1 fruit fly cellular context compared by ENCODE assay signal in genomic region chrX:6656023-6656594, dm6.
TF ChIP-seq lines count a peak whose summit lies in the region.

No protein-coding gene starts in this region.

TF ChIP-seq in whole organism, embryonic, 481 proteins besides CTCF, POLR2A, EP300 and RAD21 (continued from another document and continues in another):
- TF ChIP-seq CG1024 (GFP tag; IDR thresholded peaks at IDR 0.05; lab: Robert Waterston, UW) (peak; percentile 45; the same call in 1 of the 2 replicates), lbe (GFP tag; optimal IDR thresholded peaks at IDR 0.05; lab: Kevin White, UChicago) (peak; percentile 76), run (tag; optimal IDR thresholded peaks at IDR 0.05; lab: Kevin White, UChicago) (peak; percentile 45), Ssrp (tag; optimal IDR thresholded peaks at IDR 0.05; lab: Kevin White, UChicago) (peak; percentile 74), CG17612 (GFP tag; IDR thresholded peaks at IDR 0.05; lab: Robert Waterston, UW) (peak; percentile 53; the same call in 1 of the 2 replicates), CG10431 (GFP tag; optimal IDR thresholded peaks at IDR 0.05; lab: Kevin White, UChicago) (no peak), Dek (tag; optimal IDR thresholded peaks at IDR 0.05; lab: Kevin White, UChicago) (peak; percentile 78), slbo (GFP tag; IDR thresholded peaks at IDR 0.05; lab: Robert Waterston, UW) (peak; percentile 86), CG17361 (GFP tag; IDR thresholded peaks at IDR 0.05; lab: Robert Waterston, UW) (peak; percentile 93), pb (GFP tag; optimal IDR thresholded peaks at IDR 0.05; lab: Kevin White, UChicago) (peak; percentile 71), CG7745 (tag; optimal IDR thresholded peaks at IDR 0.05; lab: Kevin White, UChicago) (no peak), Antp (GFP tag; optimal IDR thresholded peaks at IDR 0.05; lab: Kevin White, UChicago) (peak; percentile 80), cg (GFP tag; optimal IDR thresholded peaks at IDR 0.05; lab: Kevin White, UChicago) (no peak), CG1792 (GFP tag; optimal IDR thresholded peaks at IDR 0.05; lab: Kevin White, UChicago) (peak; percentile 66), toy (GFP tag; IDR thresholded peaks at IDR 0.05; lab: Robert Waterston, UW) (0 out of 2 replicates have a peak, but pooled peaks have one; percentile 29), Hsf (GFP tag; optimal IDR thresholded peaks at IDR 0.05; lab: Kevin White, UChicago) (peak; percentile 83), klu (GFP tag; IDR thresholded peaks at IDR 0.05; lab: Robert Waterston, UW) (peak; percentile 69), Myb (GFP tag; optimal IDR thresholded peaks at IDR 0.05; lab: Kevin White, UChicago) (peak; percentile 60), CG9817 (tag; optimal IDR thresholded peaks at IDR 0.05; lab: Kevin White, UChicago) (peak; percentile 78), MTF-1 (GFP tag; optimal IDR thresholded peaks at IDR 0.05; lab: Kevin White, UChicago; ENCODE audit: borderline replicate concordance) (no peak), CG31388 (GFP tag; optimal IDR thresholded peaks at IDR 0.05; lab: Kevin White, UChicago) (peak; percentile 41), insv (GFP tag; optimal IDR thresholded peaks at IDR 0.05; lab: Kevin White, UChicago) (peak in 1 of 2 experiments; percentile 29), Bteb2 (GFP tag; optimal IDR thresholded peaks at IDR 0.05; lab: Kevin White, UChicago) (peak; percentile 78), sob (GFP tag; IDR thresholded peaks at IDR 0.05; lab: Robert Waterston, UW) (peak; percentile 80), CG10147 (GFP tag; optimal IDR thresholded peaks at IDR 0.05; lab: Kevin White, UChicago) (peak; percentile 84), mirr (GFP tag; optimal IDR thresholded peaks at IDR 0.05; lab: Kevin White, UChicago) (peak; percentile 43), CG13894 (tag; optimal IDR thresholded peaks at IDR 0.05; lab: Kevin White, UChicago) (peak; percentile 49), jigr1 (GFP tag; IDR thresholded peaks at IDR 0.05; lab: Robert Waterston, UW) (peak; percentile 48; the same call in 1 of the 3 replicates), ro (GFP tag; IDR thresholded peaks at IDR 0.05; lab: Robert Waterston, UW) (0 out of 2 replicates have a peak, but pooled peaks have one; percentile 53), CG11696 (GFP tag; IDR thresholded peaks at IDR 0.05; lab: Robert Waterston, UW) (peak; percentile 64), mld (GFP tag; IDR thresholded peaks at IDR 0.05; lab: Robert Waterston, UW; ENCODE audit: partially characterized antibody) (no peak), crol (GFP tag; IDR thresholded peaks at IDR 0.05; lab: Robert Waterston, UW) (no peak), Ets97D (GFP tag; optimal IDR thresholded peaks at IDR 0.05; lab: Kevin White, UChicago) (peak; percentile 48), nerfin-1 (tag; optimal IDR thresholded peaks at IDR 0.05; lab: Kevin White, UChicago) (peak; percentile 70), zen2 (GFP tag; IDR thresholded peaks at IDR 0.05; lab: Robert Waterston, UW; ENCODE audit: partially characterized antibody) (no peak), CG32772 (GFP tag; IDR thresholded peaks at IDR 0.05; lab: Robert Waterston, UW) (peak; percentile 67), sim (GFP tag; IDR thresholded peaks at IDR 0.05; lab: Robert Waterston, UW) (0 out of 2 replicates have a peak, but pooled peaks have one; percentile 17), CG11695 (GFP tag; IDR thresholded peaks at IDR 0.05; lab: Robert Waterston, UW) (peak; percentile 88), stwl (tag; optimal IDR thresholded peaks at IDR 0.05; lab: Kevin White, UChicago) (no peak), CG12104 (GFP tag; optimal IDR thresholded peaks at IDR 0.05; lab: Kevin White, UChicago) (peak; percentile 86), CG9437 (GFP tag; optimal IDR thresholded peaks at IDR 0.05; lab: Kevin White, UChicago) (peak; percentile 82), Mes4 (GFP tag; optimal IDR thresholded peaks at IDR 0.05; lab: Kevin White, UChicago) (peak; percentile 43), E2f2 (GFP tag; IDR thresholded peaks at IDR 0.05; lab: Robert Waterston, UW) (peak; percentile 57), D19B (GFP tag; optimal IDR thresholded peaks at IDR 0.05; lab: Kevin White, UChicago) (peak; percentile 77), ci (GFP tag; IDR thresholded peaks at IDR 0.05; lab: Robert Waterston, UW) (peak; percentile 67; the same call in 2 of the 3 replicates), hb (GFP tag; IDR thresholded peaks at IDR 0.05; lab: Robert Waterston, UW; ENCODE audit: partially characterized antibody) (no peak), sisA (GFP tag; IDR thresholded peaks at IDR 0.05; lab: Robert Waterston, UW) (peak; percentile 85), p53 (GFP tag; optimal IDR thresholded peaks at IDR 0.05; lab: Kevin White, UChicago) (peak; percentile 46), CG10654 (GFP tag; optimal IDR thresholded peaks at IDR 0.05; lab: Kevin White, UChicago) (peak; percentile 57), Dp (GFP tag; optimal IDR thresholded peaks at IDR 0.05; lab: Kevin White, UChicago) (no peak), Neu2 (GFP tag; optimal IDR thresholded peaks at IDR 0.05; lab: Kevin White, UChicago; ENCODE audit: borderline replicate concordance) (peak; percentile 20), gfzf (GFP tag; optimal IDR thresholded peaks at IDR 0.05; lab: Kevin White, UChicago) (no peak), Atf-2 (GFP tag; optimal IDR thresholded peaks at IDR 0.05; lab: Kevin White, UChicago) (peak; percentile 81), amos (GFP tag; IDR thresholded peaks at IDR 0.05; lab: Robert Waterston, UW; ENCODE audit: partially characterized antibody) (no peak), nau (GFP tag; optimal IDR thresholded peaks at IDR 0.05; lab: Kevin White, UChicago) (peak; percentile 83), dpn (GFP tag; optimal IDR thresholded peaks at IDR 0.05; lab: Kevin White, UChicago) (peak; percentile 83 to 87), CG32767 (GFP tag; IDR thresholded peaks at IDR 0.05; lab: Robert Waterston, UW) (peak; percentile 68; the same call in 1 of the 2 replicates), HLH3B (GFP tag; IDR thresholded peaks at IDR 0.05; lab: Robert Waterston, UW) (peak; percentile 79), CG9932 (GFP tag; IDR thresholded peaks at IDR 0.05; lab: Robert Waterston, UW) (peak; percentile 76), CG17912 (GFP tag; optimal IDR thresholded peaks at IDR 0.05; lab: Kevin White, UChicago) (no peak), CG15269 (tag; optimal IDR thresholded peaks at IDR 0.05; lab: Kevin White, UChicago) (peak; percentile 88), CG6854 (GFP tag; optimal IDR thresholded peaks at IDR 0.05; lab: Kevin White, UChicago) (peak; percentile 81), CG17359 (tag; optimal IDR thresholded peaks at IDR 0.05; lab: Kevin White, UChicago) (peak; percentile 82), prd (optimal IDR thresholded peaks at IDR 0.05; lab: Kevin White, UChicago) (no peak), prd (GFP tag; IDR thresholded peaks at IDR 0.05; lab: Robert Waterston, UW) (peak; percentile 87), CG11560 (tag; IDR thresholded peaks at IDR 0.05; lab: Robert Waterston, UW) (peak; percentile 70), Atf6 (GFP tag; IDR thresholded peaks at IDR 0.05; lab: Robert Waterston, UW) (peak; percentile 88; the same call in 1 of the 2 replicates), CG2889 (GFP tag; IDR thresholded peaks at IDR 0.05; lab: Robert Waterston, UW) (0 out of 3 replicates have a peak, but pooled peaks have one; percentile 48), MESR4 (GFP tag; optimal IDR thresholded peaks at IDR 0.05; lab: Kevin White, UChicago) (peak; percentile 9), Ada2b (GFP tag; IDR thresholded peaks at IDR 0.05; lab: Robert Waterston, UW) (peak; percentile 79), tin (GFP tag; optimal IDR thresholded peaks at IDR 0.05; lab: Kevin White, UChicago) (peak; percentile 80), HmgZ (tag; optimal IDR thresholded peaks at IDR 0.05; lab: Kevin White, UChicago) (peak; percentile 81), fd102C (GFP tag; optimal IDR thresholded peaks at IDR 0.05; lab: Kevin White, UChicago) (peak; percentile 17), CG4854 (GFP tag; optimal IDR thresholded peaks at IDR 0.05; lab: Kevin White, UChicago) (peak; percentile 80), seq (GFP tag; IDR thresholded peaks at IDR 0.05; lab: Robert Waterston, UW) (peak; percentile 82), CG2199 (GFP tag; IDR thresholded peaks at IDR 0.05; lab: Robert Waterston, UW) (no peak), BEAF-32 (GFP tag; optimal IDR thresholded peaks at IDR 0.05; lab: Kevin White, UChicago) (no peak), row (GFP tag; IDR thresholded peaks at IDR 0.05; lab: Robert Waterston, UW) (peak; percentile 87), zfh1 (GFP tag; IDR thresholded peaks at IDR 0.05; lab: Robert Waterston, UW) (peak; percentile 81), ftz-f1 (GFP tag; optimal IDR thresholded peaks at IDR 0.05; lab: Kevin White, UChicago) (no peak), CG10462 (GFP tag; optimal IDR thresholded peaks at IDR 0.05; lab: Kevin White, UChicago) (peak; percentile 64), CG2120 (GFP tag; optimal IDR thresholded peaks at IDR 0.05; lab: Kevin White, UChicago) (peak; percentile 92), CG34224 (GFP tag; IDR thresholded peaks at IDR 0.05; lab: Robert Waterston, UW; ENCODE audit: partially characterized antibody) (no peak), bigmax (GFP tag; optimal IDR thresholded peaks at IDR 0.05; lab: Kevin White, UChicago) (no peak), CG18599 (GFP tag; optimal IDR thresholded peaks at IDR 0.05; lab: Kevin White, UChicago) (peak; percentile 90), gcm (GFP tag; optimal IDR thresholded peaks at IDR 0.05; lab: Kevin White, UChicago) (peak; percentile 77), danr (GFP tag; IDR thresholded peaks at IDR 0.05; lab: Robert Waterston, UW) (peak; percentile 72), CG14965 (GFP tag; optimal IDR thresholded peaks at IDR 0.05; lab: Kevin White, UChicago; ENCODE audit: borderline replicate concordance) (peak; percentile 27), tgo (GFP tag; IDR thresholded peaks at IDR 0.05; lab: Robert Waterston, UW) (peak; percentile 81), HHEX (GFP tag; optimal IDR thresholded peaks at IDR 0.05; lab: Kevin White, UChicago) (peak; percentile 88), CG1647 (GFP tag; optimal IDR thresholded peaks at IDR 0.05; lab: Kevin White, UChicago) (peak; percentile 70), tx (GFP tag; optimal IDR thresholded peaks at IDR 0.05; lab: Kevin White, UChicago) (peak; percentile 69), CG3163 (GFP tag; optimal IDR thresholded peaks at IDR 0.05; lab: Kevin White, UChicago) (peak; percentile 31), Dad (GFP tag; optimal IDR thresholded peaks at IDR 0.05; lab: Kevin White, UChicago) (peak; percentile 75), CG17829 (tag; optimal IDR thresholded peaks at IDR 0.05; lab: Kevin White, UChicago) (peak; percentile 85), CG10321 (GFP tag; IDR thresholded peaks at IDR 0.05; lab: Robert Waterston, UW) (peak; percentile 28; the same call in 1 of the 2 replicates), CG33557 (GFP tag; optimal IDR thresholded peaks at IDR 0.05; lab: Kevin White, UChicago) (peak; percentile 41), az2 (GFP tag; optimal IDR thresholded peaks at IDR 0.05; lab: Kevin White, UChicago) (peak; percentile 81), CG4617 (GFP tag; optimal IDR thresholded peaks at IDR 0.05; lab: Kevin White, UChicago; ENCODE audit: borderline replicate concordance) (peak; percentile 40), sug (tag; optimal IDR thresholded peaks at IDR 0.05; lab: Kevin White, UChicago) (peak; percentile 67), CG10267 (tag; optimal IDR thresholded peaks at IDR 0.05; lab: Kevin White, UChicago) (peak; percentile 74), Doc2 (GFP tag; IDR thresholded peaks at IDR 0.05; lab: Robert Waterston, UW) (no peak), CG4360 (GFP tag; IDR thresholded peaks at IDR 0.05; lab: Robert Waterston, UW) (no peak), eve (GFP tag; optimal IDR thresholded peaks at IDR 0.05; lab: Kevin White, UChicago) (peak in 1 of 2 experiments; percentile 42), Sox100B (GFP tag; optimal IDR thresholded peaks at IDR 0.05; lab: Kevin White, UChicago) (peak; percentile 89), btn (GFP tag; optimal IDR thresholded peaks at IDR 0.05; lab: Kevin White, UChicago) (peak; percentile 66), CG2712 (tag; optimal IDR thresholded peaks at IDR 0.05; lab: Kevin White, UChicago) (peak; percentile 83), YL-1 (GFP tag; optimal IDR thresholded peaks at IDR 0.05; lab: Kevin White, UChicago) (peak; percentile 9), CG4730 (GFP tag; IDR thresholded peaks at IDR 0.05; lab: Robert Waterston, UW) (peak; percentile 59), zen (tag; optimal IDR thresholded peaks at IDR 0.05; lab: Kevin White, UChicago) (peak; percentile 80), CG30403 (GFP tag; optimal IDR thresholded peaks at IDR 0.05; lab: Kevin White, UChicago) (peak; percentile 87), CG17385 (GFP tag; optimal IDR thresholded peaks at IDR 0.05; lab: Kevin White, UChicago) (peak; percentile 82), CG15479 (GFP tag; optimal IDR thresholded peaks at IDR 0.05; lab: Kevin White, UChicago) (no peak), CG15011 (GFP tag; optimal IDR thresholded peaks at IDR 0.05; lab: Kevin White, UChicago) (peak; percentile 80), pros (GFP tag; optimal IDR thresholded peaks at IDR 0.05; lab: Kevin White, UChicago) (no peak), CG14860 (GFP tag; IDR thresholded peaks at IDR 0.05; lab: Robert Waterston, UW; ENCODE audit: partially characterized antibody) (no peak), her (GFP tag; optimal IDR thresholded peaks at IDR 0.05; lab: Kevin White, UChicago) (peak; percentile 70), Taf1 (GFP tag; IDR thresholded peaks at IDR 0.05; lab: Robert Waterston, UW) (peak; percentile 63), vnd (GFP tag; IDR thresholded peaks at IDR 0.05; lab: Robert Waterston, UW; ENCODE audit: partially characterized antibody) (no peak), cwo (GFP tag; optimal IDR thresholded peaks at IDR 0.05; lab: Kevin White, UChicago) (peak; percentile 86), CG17328 (GFP tag; IDR thresholded peaks at IDR 0.05; lab: Robert Waterston, UW) (peak; percentile 76), Hr51 (GFP tag; optimal IDR thresholded peaks at IDR 0.05; lab: Kevin White, UChicago) (peak; percentile 70 to 89), nom (GFP tag; optimal IDR thresholded peaks at IDR 0.05; lab: Kevin White, UChicago) (peak; percentile 69), Rfx (GFP tag; IDR thresholded peaks at IDR 0.05; lab: Robert Waterston, UW) (peak; percentile 86), CG15601 (tag; optimal IDR thresholded peaks at IDR 0.05; lab: Kevin White, UChicago) (peak; percentile 49), Sox102F (GFP tag; optimal IDR thresholded peaks at IDR 0.05; lab: Kevin White, UChicago) (peak; percentile 84), esg (GFP tag; conservative IDR thresholded peaks at IDR 0.05; lab: Robert Waterston, UW) (peak; percentile 85), CG10209 (GFP tag; optimal IDR thresholded peaks at IDR 0.05; lab: Kevin White, UChicago) (peak; percentile 85), lola (GFP tag; optimal IDR thresholded peaks at IDR 0.05; lab: Kevin White, UChicago) (peak in 1 of 3 experiments; percentile 61)
